Fruit fly (Drosophila melanogaster): ENCODE results near the gene CG7131.

The CG7131 gene

DNA sequence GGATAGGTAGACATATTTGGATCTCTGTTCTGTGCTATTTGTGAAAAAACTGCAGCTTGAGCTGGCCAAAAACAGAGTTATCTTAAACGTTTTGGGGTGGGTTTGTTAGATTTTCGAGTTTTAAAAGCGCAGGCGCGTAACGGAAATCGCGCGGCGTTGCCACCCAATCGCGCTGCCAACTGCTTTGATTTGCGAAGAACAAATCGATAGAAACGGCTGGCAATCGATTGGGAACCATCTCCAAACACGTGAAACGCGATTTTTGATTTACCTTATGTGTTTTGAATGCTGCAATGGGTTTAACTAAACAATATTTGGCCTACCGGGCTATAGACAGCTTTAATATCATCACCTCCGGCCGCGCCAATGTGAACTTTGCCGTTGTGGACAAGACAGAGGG is 5.1 kb downstream of the CG7131 start, which contains the start of the genes CG14312 and CG8064 (continued):
- TF ChIP-seq yki (optimal IDR thresholded peaks at IDR 0.05): no peak
- no peak for TF ChIP-seq fru (optimal IDR thresholded peaks at IDR 0.05)
- no peak for TF ChIP-seq lov (optimal IDR thresholded peaks at IDR 0.05)
- TF ChIP-seq lov (GFP tag; IDR thresholded peaks at IDR 0.05): no peak
- no peak for TF ChIP-seq Rx (GFP tag; IDR thresholded peaks at IDR 0.05)
- no peak for TF ChIP-seq lola (GFP tag; optimal IDR thresholded peaks at IDR 0.05)
- TF ChIP-seq maf-S (GFP tag; optimal IDR thresholded peaks at IDR 0.05): no peak
- no peak for TF ChIP-seq pum (GFP tag; optimal IDR thresholded peaks at IDR 0.05)
- TF ChIP-seq Oaz (GFP tag; IDR thresholded peaks at IDR 0.05): no peak
- TF ChIP-seq toy (GFP tag; IDR thresholded peaks at IDR 0.05): no peak
- no peak for TF ChIP-seq Optix (GFP tag; IDR thresholded peaks at IDR 0.05)
- no peak for TF ChIP-seq Side (GFP tag; optimal IDR thresholded peaks at IDR 0.05)
- no peak for TF ChIP-seq CG7745 (tag; optimal IDR thresholded peaks at IDR 0.05)
- TF ChIP-seq CG17802 (tag; optimal IDR thresholded peaks at IDR 0.05): no peak
- TF ChIP-seq MBD-R2 (GFP tag; IDR thresholded peaks at IDR 0.05): peak; percentile 78
- TF ChIP-seq CG1832 (GFP tag; optimal IDR thresholded peaks at IDR 0.05): no peak
- no peak for TF ChIP-seq CG4282 (GFP tag; optimal IDR thresholded peaks at IDR 0.05)
- TF ChIP-seq CG12659 (GFP tag; optimal IDR thresholded peaks at IDR 0.05): peak; percentile 47
- TF ChIP-seq Dfd (GFP tag; optimal IDR thresholded peaks at IDR 0.05): no peak
- TF ChIP-seq CG3726 (GFP tag; IDR thresholded peaks at IDR 0.05): no peak
- no peak for TF ChIP-seq cg (GFP tag; optimal IDR thresholded peaks at IDR 0.05)
- TF ChIP-seq slou (GFP tag; optimal IDR thresholded peaks at IDR 0.05): no peak
- TF ChIP-seq Sry-δ (GFP tag; optimal IDR thresholded peaks at IDR 0.05): peak; percentile 94
- TF ChIP-seq hth (optimal IDR thresholded peaks at IDR 0.05): no peak
- TF ChIP-seq CG14441 (GFP tag; IDR thresholded peaks at IDR 0.05): no peak
- peak; percentile 33 for TF ChIP-seq CG33213 (GFP tag; optimal IDR thresholded peaks at IDR 0.05)
- no peak for TF ChIP-seq oc (tag; optimal IDR thresholded peaks at IDR 0.05)
- no peak for TF ChIP-seq eve (GFP tag; optimal IDR thresholded peaks at IDR 0.05)
- TF ChIP-seq Nf-YB (GFP tag; optimal IDR thresholded peaks at IDR 0.05): peak; percentile 2
- TF ChIP-seq CG11398 (GFP tag; optimal IDR thresholded peaks at IDR 0.05): no peak
- TF ChIP-seq Max (GFP tag; optimal IDR thresholded peaks at IDR 0.05): peak; percentile 81
- TF ChIP-seq pzg (GFP tag; optimal IDR thresholded peaks at IDR 0.05): peak; percentile 93
- no peak for TF ChIP-seq Oli (tag; optimal IDR thresholded peaks at IDR 0.05)
- peak; percentile 100 for TF ChIP-seq ewg (GFP tag; optimal IDR thresholded peaks at IDR 0.05)
- no peak for TF ChIP-seq CG2712 (tag; optimal IDR thresholded peaks at IDR 0.05)
- no peak for TF ChIP-seq rib (GFP tag; IDR thresholded peaks at IDR 0.05)
- TF ChIP-seq h (optimal IDR thresholded peaks at IDR 0.05): no peak
- TF ChIP-seq fu2 (GFP tag; optimal IDR thresholded peaks at IDR 0.05): no peak
- TF ChIP-seq CG11696 (GFP tag; IDR thresholded peaks at IDR 0.05): no peak
- TF ChIP-seq nerfin-2 (GFP tag; IDR thresholded peaks at IDR 0.05; ENCODE audit: partially characterized antibody): peak; percentile 30; the same call in 1 of the 2 replicates
- TF ChIP-seq danr (GFP tag; IDR thresholded peaks at IDR 0.05): no peak
- no peak for TF ChIP-seq sc (optimal IDR thresholded peaks at IDR 0.05)
- no peak for TF ChIP-seq sc (GFP tag; optimal IDR thresholded peaks at IDR 0.05)
- no peak for TF ChIP-seq crc (GFP tag; optimal IDR thresholded peaks at IDR 0.05)
- no peak for TF ChIP-seq CG9876 (GFP tag; optimal IDR thresholded peaks at IDR 0.05)
- no peak for TF ChIP-seq tx (GFP tag; optimal IDR thresholded peaks at IDR 0.05)
- TF ChIP-seq Deaf1 (tag; optimal IDR thresholded peaks at IDR 0.05): no peak
- no peak for TF ChIP-seq croc (GFP tag; conservative IDR thresholded peaks at IDR 0.05)
- TF ChIP-seq CG3838 (GFP tag; optimal IDR thresholded peaks at IDR 0.05): no peak
- TF ChIP-seq bigmax (GFP tag; optimal IDR thresholded peaks at IDR 0.05): no peak
- TF ChIP-seq CG10959 (GFP tag; IDR thresholded peaks at IDR 0.05): no peak
- TF ChIP-seq her (GFP tag; optimal IDR thresholded peaks at IDR 0.05): peak; percentile 12
- TF ChIP-seq Sry-β (GFP tag; optimal IDR thresholded peaks at IDR 0.05): no peak
- TF ChIP-seq ems (GFP tag; optimal IDR thresholded peaks at IDR 0.05): no peak
- no peak for TF ChIP-seq cas (GFP tag; IDR thresholded peaks at IDR 0.05)

Data from whole organism, embryonic.